Worm (Caenorhabditis elegans): ENCODE measurements around the gene dop-3.

ce11 chrX:6597089-6597488 lies 27.6 kb upstream of the dop-3 start, which contains the start of gene ttr-6:
- TF ChIP-seq dao-5 (tag; optimal IDR thresholded peaks at IDR 0.05) (no peak), him-1 (tag; optimal IDR thresholded peaks at IDR 0.05) (no peak)
